Fruit fly (Drosophila melanogaster) whole organism, adult: ENCODE results near the gene Gr28b.

Source experiments
- CG11617 ChIP-seq: fragments of 200-800 bp; sonication (Bioruptor generic); optimal IDR thresholded peaks from 2 replicates; lab custom pipeline; 2017; ENCODE audit warnings: mild to moderate bottlenecking, missing biosample characterization, missing genetic modification reagents, missing genetic modification characterization
- CG5204 ChIP-seq: fragments of 200-800 bp; sonication (Bioruptor generic); optimal IDR thresholded peaks from 2 replicates; lab custom pipeline; 2016; ENCODE audit warnings: missing biosample characterization, missing genetic modification characterization
- pad ChIP-seq: fragments of 200-800 bp; sonication (Bioruptor generic); optimal IDR thresholded peaks from 3 replicates; lab custom pipeline; 2017; ENCODE audit warnings: missing biosample characterization, missing genetic modification characterization, mild to moderate bottlenecking, moderate library complexity, missing genetic modification reagents
- tj ChIP-seq: fragments of 200-800 bp; sonication (Bioruptor generic); optimal IDR thresholded peaks from 3 replicates; lab custom pipeline; 2017; ENCODE audit warnings: missing biosample characterization, mild to moderate bottlenecking, missing genetic modification characterization, moderate library complexity
- toe ChIP-seq: fragments of 200-800 bp; sonication (Bioruptor generic); optimal IDR thresholded peaks from 2 replicates; lab custom pipeline; 2016; ENCODE audit warnings: missing biosample characterization, missing genetic modification characterization

DNA sequence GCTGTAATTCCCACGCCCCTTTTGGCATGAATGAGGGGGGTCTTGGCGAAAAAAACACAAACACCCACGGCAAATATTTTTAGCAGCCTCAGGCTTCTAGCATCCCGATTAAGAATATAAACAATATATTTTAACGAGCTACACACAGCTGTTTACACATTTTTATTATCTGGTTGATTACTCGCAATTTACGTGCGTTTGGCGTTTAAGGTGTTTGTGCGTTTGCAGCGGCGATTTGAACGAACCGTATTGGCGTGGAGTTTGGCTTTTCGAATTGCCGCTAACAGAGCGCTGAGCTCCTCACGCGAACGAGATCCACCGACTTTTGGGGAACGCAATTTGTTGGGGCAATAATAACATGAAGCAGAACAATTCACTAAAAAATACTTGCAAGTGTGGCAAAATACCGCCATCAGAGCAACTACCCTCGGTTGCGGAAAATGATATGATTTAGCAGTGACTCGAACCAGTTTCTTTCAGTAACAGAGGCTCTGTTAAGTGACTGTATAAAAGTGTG is 34.0 kb upstream of the Gr28b start, which contains the start of gene Ziz:
- TF ChIP-seq toe (GFP tag; lab: Kevin White, UChicago) (peak; percentile 9), pad (peak; percentile 58), CG11617 (GFP tag; lab: Kevin White, UChicago) (peak; percentile 27), CG5204 (GFP tag; lab: Kevin White, UChicago) (no peak), tj (GFP tag; lab: Kevin White, UChicago) (peak; percentile 64)
